Fruit fly (Drosophila melanogaster): ENCODE results near the gene CG14187.

Gene CG14187

dm6 chr3L:20088755-20089334 lies 23.8 kb downstream of the CG14187 start, which contains the start of gene sNPF-R:
TSS of gene sNPF-R (minus strand) at chr3L:20089007.
- TF ChIP-seq Meics (GFP tag; optimal IDR thresholded peaks at IDR 0.05), result peak; percentile 7
- TF ChIP-seq B-H2 (GFP tag; optimal IDR thresholded peaks at IDR 0.05), result peak; percentile 27
- peak; percentile 70 for TF ChIP-seq CG9437 (GFP tag; optimal IDR thresholded peaks at IDR 0.05)
- peak; percentile 50 for TF ChIP-seq CG7372 (GFP tag; IDR thresholded peaks at IDR 0.05)
- no peak for TF ChIP-seq Sry-β (GFP tag; optimal IDR thresholded peaks at IDR 0.05)
- TF ChIP-seq CG10543 (GFP tag; optimal IDR thresholded peaks at IDR 0.05), result peak; percentile 64
- 0 out of 2 replicates have a peak, but pooled peaks have one; percentile 22 for TF ChIP-seq CG16779 (GFP tag; IDR thresholded peaks at IDR 0.05)
- TF ChIP-seq CG13287 (GFP tag; IDR thresholded peaks at IDR 0.05; ENCODE audit: partially characterized antibody), result peak; percentile 23; the same call in 1 of the 2 replicates
- peak; percentile 28; the same call in 1 of the 2 replicates for TF ChIP-seq CG32532 (GFP tag; IDR thresholded peaks at IDR 0.05)
- peak; percentile 95 for TF ChIP-seq z (GFP tag; IDR thresholded peaks at IDR 0.05)
- 0 out of 2 replicates have a peak, but pooled peaks have one; percentile 8 for TF ChIP-seq sob (GFP tag; IDR thresholded peaks at IDR 0.05)
- peak; percentile 18 for TF ChIP-seq cwo (GFP tag; optimal IDR thresholded peaks at IDR 0.05)
- no peak for TF ChIP-seq Bdp1 (GFP tag; optimal IDR thresholded peaks at IDR 0.05)
- peak; percentile 79 for TF ChIP-seq CG13894 (tag; optimal IDR thresholded peaks at IDR 0.05)
- peak; percentile 16 for TF ChIP-seq mirr (GFP tag; optimal IDR thresholded peaks at IDR 0.05)
- TF ChIP-seq oc (tag; optimal IDR thresholded peaks at IDR 0.05), result no peak
- no peak for TF ChIP-seq D19A (tag; optimal IDR thresholded peaks at IDR 0.05)
- TF ChIP-seq Nf-YC (tag; optimal IDR thresholded peaks at IDR 0.05), result peak; percentile 77
- peak; percentile 19; the same call in 1 of the 2 replicates for TF ChIP-seq Adf1 (GFP tag; IDR thresholded peaks at IDR 0.05)
- TF ChIP-seq Rx (GFP tag; IDR thresholded peaks at IDR 0.05), result 0 out of 2 replicates have a peak, but pooled peaks have one; percentile 4
- TF ChIP-seq crp (GFP tag; optimal IDR thresholded peaks at IDR 0.05), result no peak
- TF ChIP-seq GATAe (GFP tag; conservative IDR thresholded peaks at IDR 0.05), result 0 out of 2 replicates have a peak, but pooled peaks have one; percentile 29
- no peak for TF ChIP-seq CG7786 (GFP tag; optimal IDR thresholded peaks at IDR 0.05)
- no peak for TF ChIP-seq vvl (GFP tag; IDR thresholded peaks at IDR 0.05)
- peak; percentile 96 for TF ChIP-seq scrt (GFP tag; optimal IDR thresholded peaks at IDR 0.05)
- TF ChIP-seq chn (GFP tag; optimal IDR thresholded peaks at IDR 0.05), result no peak
- TF ChIP-seq Deaf1 (tag; optimal IDR thresholded peaks at IDR 0.05), result peak; percentile 99
- TF ChIP-seq CG12071 (GFP tag; optimal IDR thresholded peaks at IDR 0.05), result peak; percentile 35
- TF ChIP-seq Jarid2 (GFP tag; optimal IDR thresholded peaks at IDR 0.05), result peak; percentile 76
- peak; percentile 40; the same call in 1 of the 2 replicates for TF ChIP-seq amos (GFP tag; IDR thresholded peaks at IDR 0.05; ENCODE audit: partially characterized antibody)
- peak; percentile 32; the same call in 1 of the 2 replicates for TF ChIP-seq CG11085 (GFP tag; IDR thresholded peaks at IDR 0.05)
- peak; percentile 1 for TF ChIP-seq Hmr (GFP tag; optimal IDR thresholded peaks at IDR 0.05)
- TF ChIP-seq gro (GFP tag; optimal IDR thresholded peaks at IDR 0.05), result peak; percentile 33
- TF ChIP-seq crol (GFP tag; IDR thresholded peaks at IDR 0.05), result 0 out of 2 replicates have a peak, but pooled peaks have one; percentile 23
- TF ChIP-seq Hr51 (GFP tag; optimal IDR thresholded peaks at IDR 0.05), result no peak
- TF ChIP-seq CG34224 (GFP tag; IDR thresholded peaks at IDR 0.05; ENCODE audit: partially characterized antibody), result peak; percentile 22; the same call in 1 of the 3 replicates
- TF ChIP-seq pros (GFP tag; optimal IDR thresholded peaks at IDR 0.05), result no peak
- no peak for TF ChIP-seq CG31388 (GFP tag; optimal IDR thresholded peaks at IDR 0.05)
- TF ChIP-seq Fer1 (GFP tag; optimal IDR thresholded peaks at IDR 0.05), result peak; percentile 32
- peak; percentile 13 for TF ChIP-seq CG18599 (GFP tag; optimal IDR thresholded peaks at IDR 0.05)
- 0 out of 2 replicates have a peak, but pooled peaks have one; percentile 15 for TF ChIP-seq CG10321 (GFP tag; IDR thresholded peaks at IDR 0.05)
- TF ChIP-seq CG12219 (GFP tag; optimal IDR thresholded peaks at IDR 0.05), result no peak
- TF ChIP-seq hkb (optimal IDR thresholded peaks at IDR 0.05), result no peak
- 0 out of 2 replicates have a peak, but pooled peaks have one; percentile 23 for TF ChIP-seq hkb (GFP tag; IDR thresholded peaks at IDR 0.05)
- TF ChIP-seq CG12769 (tag; optimal IDR thresholded peaks at IDR 0.05), result peak; percentile 58
- TF ChIP-seq vfl (GFP tag; optimal IDR thresholded peaks at IDR 0.05), result no peak
- no peak for TF ChIP-seq CG8290 (GFP tag; optimal IDR thresholded peaks at IDR 0.05)
- TF ChIP-seq CG8290 (tag; optimal IDR thresholded peaks at IDR 0.05), result peak in 1 of 2 experiments; percentile 25
- TF ChIP-seq CG34376 (GFP tag; optimal IDR thresholded peaks at IDR 0.05), result peak; percentile 16

All from whole organism, embryonic.